Worm (Caenorhabditis elegans): Measurements from ENCODE around the gene tag-278.

- TF ChIP-seq skn-1 (tag; optimal IDR thresholded peaks at IDR 0.05) (no peak), ztf-11 (tag; optimal IDR thresholded peaks at IDR 0.05) (no peak), zag-1 (tag; optimal IDR thresholded peaks at IDR 0.05) (no peak), ces-1 (GFP tag; optimal IDR thresholded peaks at IDR 0.05) (no peak), saeg-2 (GFP tag; IDR thresholded peaks at IDR 0.05) (no peak), nhr-25 (tag; optimal IDR thresholded peaks at IDR 0.05; ENCODE audit: borderline replicate concordance, insufficient read depth) (no peak), unc-130 (GFP tag; optimal IDR thresholded peaks at IDR 0.05) (no peak), nhr-10 (tag; optimal IDR thresholded peaks at IDR 0.05) (no peak)
Observed at ce11 chrX:3680544-3681214, 8.3 kb downstream of the tag-278 start, which contains the start of gene tsp-17.
